In the genomic region with DNA sequence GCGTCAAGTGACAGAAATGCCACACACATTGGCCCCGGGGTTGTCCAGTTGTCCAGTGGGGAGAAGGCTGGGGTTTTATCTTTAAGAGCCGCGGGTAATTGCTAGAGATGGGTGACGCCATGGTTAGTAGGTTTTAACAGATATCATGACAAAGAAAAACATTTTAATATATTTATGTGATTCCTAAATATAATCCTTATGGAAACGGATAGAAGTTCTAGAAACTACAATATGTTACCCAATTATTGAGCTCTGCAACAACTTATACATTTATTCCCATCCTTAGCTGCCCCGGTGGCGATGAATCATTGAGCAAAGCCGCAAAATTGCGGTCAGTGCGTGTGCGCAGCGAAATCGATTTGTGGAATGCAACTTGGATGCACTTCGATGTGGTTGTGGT, we compare ENCODE assay signal across 2 fruit fly cellular contexts.
TF ChIP-seq lines count a peak whose summit lies in the region.

No protein-coding gene starts in this region.

- no peak for TF ChIP-seq CTCF in whole organism, embryonic (GFP tag; optimal IDR thresholded peaks at IDR 0.05; lab: Kevin White, UChicago)

TF ChIP-seq in whole organism, embryonic, 481 proteins besides CTCF, POLR2A, EP300 and RAD21:
- TF ChIP-seq Ets65A (GFP tag; lab: Kevin White, UChicago): peak; percentile 66
- no peak for TF ChIP-seq CG1233 (GFP tag; optimal IDR thresholded peaks at IDR 0.05; lab: Kevin White, UChicago)
- TF ChIP-seq Scr (GFP tag; IDR thresholded peaks at IDR 0.05; lab: Robert Waterston, UW; ENCODE audit: partially characterized antibody): no peak
- TF ChIP-seq Drgx (GFP tag; IDR thresholded peaks at IDR 0.05; lab: Robert Waterston, UW): peak; percentile 29; the same call in 1 of the 2 replicates
- TF ChIP-seq vvl (GFP tag; IDR thresholded peaks at IDR 0.05; lab: Robert Waterston, UW): no peak
- no peak for TF ChIP-seq CG12659 (GFP tag; optimal IDR thresholded peaks at IDR 0.05; lab: Kevin White, UChicago)
- TF ChIP-seq CG17328 (GFP tag; IDR thresholded peaks at IDR 0.05; lab: Robert Waterston, UW): no peak
- TF ChIP-seq Opbp (GFP tag; IDR thresholded peaks at IDR 0.05; lab: Robert Waterston, UW; ENCODE audit: partially characterized antibody): no peak
TF ChIP-seq in whole organism, embryonic: peak in this region for 2.

TF ChIP-seq in whole organism, prepupa, 60 proteins besides CTCF, POLR2A, EP300 and RAD21:
- TF ChIP-seq fd59A (GFP tag; optimal IDR thresholded peaks at IDR 0.05; lab: Kevin White, UChicago) (no peak), CG32006 (GFP tag; optimal IDR thresholded peaks at IDR 0.05; lab: Kevin White, UChicago) (peak; percentile 40), CG34406 (GFP tag; optimal IDR thresholded peaks at IDR 0.05; lab: Kevin White, UChicago) (no peak), Ets96B (tag; optimal IDR thresholded peaks at IDR 0.05; lab: Kevin White, UChicago) (no peak), CG11294 (GFP tag; IDR thresholded peaks at IDR 0.05; lab: Robert Waterston, UW) (no peak), Eip78C (GFP tag; lab: Kevin White, UChicago) (no peak), CG10631 (GFP tag; optimal IDR thresholded peaks at IDR 0.05; lab: Kevin White, UChicago) (no peak), ss (GFP tag; optimal IDR thresholded peaks at IDR 0.05; lab: Kevin White, UChicago) (no peak), Ets21C (GFP tag; optimal IDR thresholded peaks at IDR 0.05; lab: Kevin White, UChicago) (no peak), CG3032 (tag; optimal IDR thresholded peaks at IDR 0.05; lab: Kevin White, UChicago) (no peak), lz (GFP tag; optimal IDR thresholded peaks at IDR 0.05; lab: Kevin White, UChicago) (no peak), Gug (GFP tag; IDR thresholded peaks at IDR 0.05; lab: Robert Waterston, UW) (no peak), CG11902 (GFP tag; optimal IDR thresholded peaks at IDR 0.05; lab: Kevin White, UChicago) (no peak), Sox14 (GFP tag; optimal IDR thresholded peaks at IDR 0.05; lab: Kevin White, UChicago) (no peak), achi (GFP tag; optimal IDR thresholded peaks at IDR 0.05; lab: Kevin White, UChicago) (no peak), dsx (GFP tag; optimal IDR thresholded peaks at IDR 0.05; lab: Kevin White, UChicago; ENCODE audit: poor library complexity, severe bottlenecking) (no peak), CG8632 (GFP tag; optimal IDR thresholded peaks at IDR 0.05; lab: Kevin White, UChicago) (no peak), spab (GFP tag; optimal IDR thresholded peaks at IDR 0.05; lab: Kevin White, UChicago) (no peak), Hr38 (GFP tag; optimal IDR thresholded peaks at IDR 0.05; lab: Kevin White, UChicago) (no peak), Smox (GFP tag; optimal IDR thresholded peaks at IDR 0.05; lab: Kevin White, UChicago) (no peak), Met (GFP tag; optimal IDR thresholded peaks at IDR 0.05; lab: Kevin White, UChicago) (no peak), CG8119 (GFP tag; IDR thresholded peaks at IDR 0.05; lab: Robert Waterston, UW) (peak; percentile 46; the same call in 1 of the 3 replicates), CG6854 (GFP tag; optimal IDR thresholded peaks at IDR 0.05; lab: Kevin White, UChicago) (no peak), CG6792 (GFP tag; optimal IDR thresholded peaks at IDR 0.05; lab: Kevin White, UChicago) (no peak), topi (GFP tag; optimal IDR thresholded peaks at IDR 0.05; lab: Kevin White, UChicago) (no peak), dac (GFP tag; optimal IDR thresholded peaks at IDR 0.05; lab: Kevin White, UChicago) (no peak), CG7368 (GFP tag; optimal IDR thresholded peaks at IDR 0.05; lab: Kevin White, UChicago) (no peak), OdsH (GFP tag; optimal IDR thresholded peaks at IDR 0.05; lab: Kevin White, UChicago) (no peak), Lpt (GFP tag; optimal IDR thresholded peaks at IDR 0.05; lab: Kevin White, UChicago) (no peak), Sox102F (GFP tag; optimal IDR thresholded peaks at IDR 0.05; lab: Kevin White, UChicago) (no peak), CG6276 (GFP tag; optimal IDR thresholded peaks at IDR 0.05; lab: Kevin White, UChicago) (no peak), net (GFP tag; optimal IDR thresholded peaks at IDR 0.05; lab: Kevin White, UChicago) (no peak), fkh (GFP tag; optimal IDR thresholded peaks at IDR 0.05; lab: Kevin White, UChicago) (no peak), CG3919 (GFP tag; optimal IDR thresholded peaks at IDR 0.05; lab: Kevin White, UChicago) (no peak), CG16779 (tag; optimal IDR thresholded peaks at IDR 0.05; lab: Kevin White, UChicago) (no peak), CG15336 (GFP tag; IDR thresholded peaks at IDR 0.05; lab: Robert Waterston, UW) (peak; percentile 63), CG6163 (GFP tag; IDR thresholded peaks at IDR 0.05; lab: Robert Waterston, UW) (no peak), cyc (GFP tag; optimal IDR thresholded peaks at IDR 0.05; lab: Kevin White, UChicago) (no peak), pdm3 (GFP tag; optimal IDR thresholded peaks at IDR 0.05; lab: Kevin White, UChicago) (no peak), Hr4 (GFP tag; optimal IDR thresholded peaks at IDR 0.05; lab: Kevin White, UChicago) (peak; percentile 24), eg (GFP tag; IDR thresholded peaks at IDR 0.05; lab: Robert Waterston, UW) (peak; percentile 52; the same call in 1 of the 3 replicates), esn (GFP tag; optimal IDR thresholded peaks at IDR 0.05; lab: Kevin White, UChicago) (no peak), Hr39 (GFP tag; optimal IDR thresholded peaks at IDR 0.05; lab: Kevin White, UChicago) (no peak), CG8319 (GFP tag; optimal IDR thresholded peaks at IDR 0.05; lab: Kevin White, UChicago) (no peak)
